Worm (Caenorhabditis elegans) whole organism, L2 larva: ENCODE measurements around the gene F41C3.2.

Experiments
- ceh-16 ChIP-seq: fragments of 150-350 bp; optimal IDR thresholded peaks from 2 replicates; lab custom pipeline; 2014; ENCODE audit warnings: missing biosample characterization, missing genetic modification characterization
- elt-3 ChIP-seq: sonication (generic microtip); optimal IDR thresholded peaks from 2 replicates; lab custom pipeline; 2017; ENCODE audit warnings: missing biosample characterization, missing genetic modification characterization
- nhr-12 ChIP-seq: fragments of 150-350 bp; optimal IDR thresholded peaks from 2 replicates; lab custom pipeline; 2014; ENCODE audit warnings: missing biosample characterization, missing genetic modification characterization
- skn-1 ChIP-seq: sonication (generic microtip); optimal IDR thresholded peaks from 2 replicates; lab custom pipeline; 2017; ENCODE audit warnings: missing biosample characterization, missing genetic modification characterization

DNA sequence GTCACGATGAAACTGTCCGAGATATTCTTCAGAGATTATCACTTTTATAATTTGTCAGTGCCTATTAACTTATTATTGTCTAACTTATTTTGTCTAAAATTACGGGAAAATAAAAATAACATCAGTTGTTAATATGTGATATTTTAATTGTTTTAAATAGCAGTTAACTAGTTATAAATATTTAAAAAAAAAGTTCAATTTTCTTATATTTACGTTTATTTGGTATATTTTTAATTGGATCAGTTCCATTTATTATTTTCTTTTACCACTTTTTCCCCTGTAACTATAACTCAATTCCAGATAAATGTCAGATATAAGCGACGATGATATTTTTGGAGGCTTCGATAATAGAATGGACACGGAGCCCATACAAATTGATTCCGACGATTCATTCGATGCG lies 45.7 kb downstream of the F41C3.2 start, which contains the start of gene C33F10.4:
- TF ChIP-seq ceh-16, result no peak
- no peak for TF ChIP-seq elt-3 (tag; lab: Kevin White, UChicago)
- no peak for TF ChIP-seq nhr-12 (tag; lab: Kevin White, UChicago)
- TF ChIP-seq skn-1 (tag; lab: Kevin White, UChicago), result no peak
